Fruit fly (Drosophila melanogaster) whole organism, embryonic: ENCODE results near the gene Tehao.
A peak's percentile ranks its signal among the peaks of the same experiment; 100 is the strongest.

ENCODE experiments used
- Bteb2 ChIP-seq: fragments of 200-800 bp; sonication (Bioruptor generic); optimal IDR thresholded peaks from 2 replicates; lab custom pipeline; 2016; ENCODE audit warnings: missing biosample characterization, missing genetic modification characterization
- CG11398 ChIP-seq: fragments of 200-800 bp; sonication (Bioruptor generic); optimal IDR thresholded peaks from 2 replicates; lab custom pipeline; 2016; ENCODE audit warnings: missing biosample characterization, missing genetic modification characterization
- CG11504 ChIP-seq: fragments of 200-800 bp; sonication (Bioruptor generic); optimal IDR thresholded peaks from 3 replicates; lab custom pipeline; 2019; ENCODE audit warnings: missing biosample characterization, mild to moderate bottlenecking, missing genetic modification characterization, moderate library complexity
- CG1602 ChIP-seq: fragments of 200-800 bp; sonication (Bioruptor generic); optimal IDR thresholded peaks from 3 replicates; lab custom pipeline; 2016; ENCODE audit warnings: missing biosample characterization, missing genetic modification characterization
- CG17385 ChIP-seq: fragments of 200-800 bp; sonication (Bioruptor generic); optimal IDR thresholded peaks from 3 replicates; lab custom pipeline; 2018; ENCODE audit warnings: missing biosample characterization, mild to moderate bottlenecking, missing genetic modification characterization
- CG32532 ChIP-seq: fragments of 200-800 bp; sonication (Bioruptor generic); IDR thresholded peaks from 2 replicates; pipeline ENCODE4 v1.3.6; 2022; ENCODE audit warnings: missing biosample characterization, missing genetic modification characterization
- CG3281 ChIP-seq: fragments of 200-800 bp; sonication (Bioruptor generic); optimal IDR thresholded peaks from 3 replicates; lab custom pipeline; 2017; ENCODE audit warnings: missing biosample characterization, mild to moderate bottlenecking, missing genetic modification characterization
- CG34376 ChIP-seq: fragments of 200-800 bp; sonication (Bioruptor generic); optimal IDR thresholded peaks from 2 replicates; lab custom pipeline; 2018; ENCODE audit warnings: missing biosample characterization, mild to moderate bottlenecking, missing genetic modification characterization
- CG4360 ChIP-seq: fragments of 200-800 bp; sonication (Bioruptor generic); IDR thresholded peaks from 2 replicates; pipeline ENCODE4 v1.3.6; 2022; ENCODE audit warnings: missing biosample characterization, missing genetic modification characterization
- CG6813 ChIP-seq: fragments of 200-800 bp; sonication (Bioruptor generic); optimal IDR thresholded peaks from 2 replicates; lab custom pipeline; 2017; ENCODE audit warnings: missing biosample characterization, missing genetic modification characterization, mild to moderate bottlenecking, moderate library complexity, missing genetic modification reagents
- CG7271 ChIP-seq: fragments of 200-800 bp; sonication (Bioruptor generic); optimal IDR thresholded peaks from 2 replicates; lab custom pipeline; 2018; ENCODE audit warnings: missing biosample characterization, mild to moderate bottlenecking, missing genetic modification characterization, moderate library complexity
- CG7786 ChIP-seq: fragments of 200-800 bp; sonication (Bioruptor generic); optimal IDR thresholded peaks from 2 replicates; lab custom pipeline; 2016; ENCODE audit warnings: missing biosample characterization, missing genetic modification characterization
- CG7987 ChIP-seq: fragments of 200-800 bp; sonication (Bioruptor generic); optimal IDR thresholded peaks from 2 replicates; lab custom pipeline; 2018; ENCODE audit warnings: missing biosample characterization, mild to moderate bottlenecking, missing genetic modification characterization, moderate library complexity
- CG8290 ChIP-seq, 3 experiments: fragments of 200-800 bp; sonication (Bioruptor generic); optimal IDR thresholded peaks; 2 replicates each; lab custom pipeline; 2016 to 2019; ENCODE audit warnings: missing biosample characterization in 3 of 3, missing genetic modification characterization in 3 of 3, mild to moderate bottlenecking in 2 of 3, moderate library complexity in 1 of 3
- CG8478 ChIP-seq: fragments of >200 bp; optimal IDR thresholded peaks from 2 replicates; lab custom pipeline; 2018
- D ChIP-seq, 2 experiments: fragments of 200-800 bp in 1 of 2; fragments of >200 bp in 1 of 2; sonication (Bioruptor generic) in 1 of 2; optimal IDR thresholded peaks; 2 replicates in 1 of 2; 3 replicates in 1 of 2; lab custom pipeline; 2017; ENCODE audit warnings: mild to moderate bottlenecking in 1 of 2, missing biosample characterization in 1 of 2, missing genetic modification characterization in 1 of 2, missing genetic modification reagents in 1 of 2
- E2f2 ChIP-seq: fragments of 200-800 bp; sonication (Bioruptor generic); IDR thresholded peaks from 2 replicates; pipeline ENCODE4 v1.3.6; 2022; ENCODE audit warnings: missing biosample characterization, missing genetic modification characterization
- Gug ChIP-seq: fragments of 200-800 bp; sonication (Bioruptor generic); IDR thresholded peaks from 4 replicates; pipeline ENCODE4 v1.3.6; 2022; ENCODE audit warnings: missing biosample characterization, missing genetic modification characterization
- Lim3 ChIP-seq: fragments of 200-800 bp; sonication (Bioruptor generic); IDR thresholded peaks from 2 replicates; pipeline ENCODE4 v1.3.6; 2022; ENCODE audit warnings: missing biosample characterization, missing genetic modification characterization
- Myb ChIP-seq: fragments of 200-800 bp; sonication (Bioruptor generic); optimal IDR thresholded peaks from 2 replicates; lab custom pipeline; 2016; ENCODE audit warnings: missing biosample characterization, missing genetic modification characterization
- NC2α ChIP-seq: fragments of 200-800 bp; sonication (Bioruptor generic); optimal IDR thresholded peaks from 2 replicates; lab custom pipeline; 2016; ENCODE audit warnings: missing biosample characterization, missing genetic modification characterization
- NC2β ChIP-seq: fragments of 200-800 bp; sonication (Bioruptor generic); optimal IDR thresholded peaks from 2 replicates; lab custom pipeline; 2016; ENCODE audit warnings: missing biosample characterization, missing genetic modification characterization
- Rx ChIP-seq: fragments of 200-800 bp; sonication (Bioruptor generic); IDR thresholded peaks from 2 replicates; pipeline ENCODE4 v1.3.6; 2022; ENCODE audit warnings: missing biosample characterization, missing genetic modification characterization
- Scr ChIP-seq: fragments of 200-800 bp; sonication (Bioruptor generic); IDR thresholded peaks from 2 replicates; pipeline ENCODE4 v1.3.6; 2022; ENCODE audit warnings: missing biosample characterization, missing genetic modification characterization; ENCODE audit not compliant: partially characterized antibody
- Xrp1 ChIP-seq: fragments of 200-800 bp; sonication (Bioruptor generic); IDR thresholded peaks from 2 replicates; pipeline ENCODE4 v1.3.6; 2022; ENCODE audit warnings: missing biosample characterization, missing genetic modification characterization
- YL-1 ChIP-seq: fragments of 200-800 bp; sonication (Bioruptor generic); optimal IDR thresholded peaks from 3 replicates; lab custom pipeline; 2017; ENCODE audit warnings: missing biosample characterization, mild to moderate bottlenecking, missing genetic modification characterization
- ab ChIP-seq: fragments of 200-800 bp; sonication (Bioruptor generic); optimal IDR thresholded peaks from 2 replicates; lab custom pipeline; 2016; ENCODE audit warnings: missing biosample characterization, missing genetic modification characterization
- ap ChIP-seq: fragments of 200-800 bp; sonication (Bioruptor generic); IDR thresholded peaks from 2 replicates; pipeline ENCODE4 v1.3.6; 2022; ENCODE audit warnings: missing biosample characterization, missing genetic modification characterization
- br ChIP-seq: fragments of >200 bp; optimal IDR thresholded peaks from 2 replicates; lab custom pipeline; 2017
- cad ChIP-seq: fragments of >200 bp; optimal IDR thresholded peaks from 2 replicates; lab custom pipeline; 2017; ENCODE audit warnings: missing biosample characterization, missing genetic modification characterization
- chinmo ChIP-seq: fragments of 200-800 bp; sonication (Bioruptor generic); IDR thresholded peaks from 4 replicates; pipeline ENCODE4 v1.3.6; 2022; ENCODE audit warnings: missing biosample characterization, missing genetic modification characterization; ENCODE audit not compliant: partially characterized antibody
- chn ChIP-seq: fragments of 200-800 bp; sonication (Bioruptor generic); optimal IDR thresholded peaks from 2 replicates; lab custom pipeline; 2016; ENCODE audit warnings: missing biosample characterization, missing genetic modification characterization
- dm ChIP-seq: fragments of 200-800 bp; sonication (Bioruptor generic); optimal IDR thresholded peaks from 3 replicates; lab custom pipeline; 2016; ENCODE audit warnings: missing biosample characterization, missing genetic modification characterization
- ewg ChIP-seq: fragments of 200-800 bp; sonication (Bioruptor generic); optimal IDR thresholded peaks from 3 replicates; lab custom pipeline; 2017; ENCODE audit warnings: mild to moderate bottlenecking, missing biosample characterization, missing genetic modification reagents, missing genetic modification characterization
- gce ChIP-seq: fragments of 200-800 bp; sonication (Bioruptor generic); IDR thresholded peaks from 3 replicates; pipeline ENCODE4 v1.3.6; 2022; ENCODE audit warnings: missing biosample characterization, missing genetic modification characterization
- gem ChIP-seq: fragments of 200-800 bp; sonication (Bioruptor generic); optimal IDR thresholded peaks from 2 replicates; lab custom pipeline; 2019; ENCODE audit warnings: missing biosample characterization, mild to moderate bottlenecking, missing genetic modification characterization, moderate library complexity
- gsb ChIP-seq: fragments of 200-800 bp; sonication (Bioruptor generic); IDR thresholded peaks from 2 replicates; pipeline ENCODE4 v1.3.6; 2022; ENCODE audit warnings: missing biosample characterization, missing genetic modification characterization
- gt ChIP-seq: fragments of 200-800 bp; sonication (Bioruptor generic); IDR thresholded peaks from 2 replicates; pipeline ENCODE4 v1.3.6; 2022; ENCODE audit warnings: missing biosample characterization, missing genetic modification characterization
- kni ChIP-seq: fragments of 200-800 bp; sonication (Bioruptor generic); optimal IDR thresholded peaks from 3 replicates; lab custom pipeline; 2017; ENCODE audit warnings: mild to moderate bottlenecking, missing biosample characterization, missing genetic modification reagents, missing genetic modification characterization
- nerfin-2 ChIP-seq: fragments of 200-800 bp; sonication (Bioruptor generic); IDR thresholded peaks from 2 replicates; pipeline ENCODE4 v1.3.6; 2022; ENCODE audit warnings: missing biosample characterization, missing genetic modification characterization; ENCODE audit not compliant: partially characterized antibody
- pfk ChIP-seq: fragments of 200-800 bp; sonication (Bioruptor generic); optimal IDR thresholded peaks from 2 replicates; lab custom pipeline; 2018; ENCODE audit warnings: missing biosample characterization, mild to moderate bottlenecking, missing genetic modification characterization, moderate library complexity
- pros ChIP-seq: fragments of 200-800 bp; sonication (Bioruptor generic); optimal IDR thresholded peaks from 3 replicates; lab custom pipeline; 2019; ENCODE audit warnings: missing biosample characterization, mild to moderate bottlenecking, missing genetic modification characterization, moderate library complexity
- sens ChIP-seq: fragments of 200-800 bp; sonication (Bioruptor generic); peaks from one replicate; lab custom pipeline; 2016; ENCODE audit warnings: missing biosample characterization, missing genetic modification characterization
- sob ChIP-seq: fragments of 200-800 bp; sonication (Bioruptor generic); IDR thresholded peaks from 2 replicates; pipeline ENCODE4 v1.3.6; 2022; ENCODE audit warnings: missing biosample characterization, missing genetic modification characterization
- ssp ChIP-seq: fragments of 200-800 bp; sonication (Bioruptor generic); IDR thresholded peaks from 2 replicates; pipeline ENCODE4 v1.3.6; 2022; ENCODE audit warnings: missing biosample characterization, missing genetic modification characterization
- tna ChIP-seq: fragments of 200-800 bp; sonication (Bioruptor generic); IDR thresholded peaks from 2 replicates; pipeline ENCODE4 v1.3.6; 2022; ENCODE audit warnings: missing biosample characterization, missing genetic modification characterization; ENCODE audit not compliant: partially characterized antibody
- toy ChIP-seq: fragments of 200-800 bp; sonication (Bioruptor generic); IDR thresholded peaks from 2 replicates; pipeline ENCODE4 v1.3.6; 2022; ENCODE audit warnings: missing biosample characterization, missing genetic modification characterization
- vnd ChIP-seq: fragments of 200-800 bp; sonication (Bioruptor generic); IDR thresholded peaks from 3 replicates; pipeline ENCODE4 v1.3.6; 2022; ENCODE audit warnings: missing biosample characterization, missing genetic modification characterization; ENCODE audit not compliant: partially characterized antibody
- yki ChIP-seq: fragments of >200 bp; optimal IDR thresholded peaks from 3 replicates; lab custom pipeline; 2018
- z ChIP-seq: fragments of 200-800 bp; sonication (Bioruptor generic); IDR thresholded peaks from 3 replicates; pipeline ENCODE4 v1.3.6; 2022; ENCODE audit warnings: missing biosample characterization, missing genetic modification characterization
- zfh1 ChIP-seq: fragments of 200-800 bp; sonication (Bioruptor generic); IDR thresholded peaks from 3 replicates; pipeline ENCODE4 v1.3.6; 2022; ENCODE audit warnings: missing biosample characterization, missing genetic modification characterization
- zfh2 ChIP-seq: fragments of 200-800 bp; sonication (Bioruptor generic); optimal IDR thresholded peaks from 2 replicates; lab custom pipeline; 2016; ENCODE audit warnings: missing biosample characterization, missing genetic modification characterization

Gene Tehao

dm6 chr2L:13398614-13399161, 36.7 kb upstream of the Tehao start, which contains the start of the genes CG10859 and CG7110 (continued):
- TF ChIP-seq CG34376 (GFP tag; lab: Kevin White, UChicago), result peak; percentile 56
- no peak for TF ChIP-seq cad (GFP tag; lab: Kevin White, UChicago)
- TF ChIP-seq CG11398 (GFP tag; lab: Kevin White, UChicago), result no peak
- peak; percentile 45 for TF ChIP-seq NC2β (GFP tag; lab: Kevin White, UChicago)
- peak; percentile 21 for TF ChIP-seq sens (GFP tag; lab: Kevin White, UChicago)
- peak; percentile 29 for TF ChIP-seq Myb (GFP tag; lab: Kevin White, UChicago)
- TF ChIP-seq br, result no peak
- TF ChIP-seq Rx, result no peak
- peak; percentile 89 for TF ChIP-seq CG7987 (GFP tag; lab: Kevin White, UChicago)
- no peak for TF ChIP-seq CG7786 (GFP tag; lab: Kevin White, UChicago)
- TF ChIP-seq CG8478 (lab: Kevin White, UChicago), result no peak
- TF ChIP-seq Xrp1 (GFP tag; lab: Robert Waterston, UW), result no peak
- TF ChIP-seq Lim3 (GFP tag; lab: Robert Waterston, UW), result no peak
- TF ChIP-seq zfh1 (GFP tag; lab: Robert Waterston, UW), result no peak
- TF ChIP-seq vnd (GFP tag; lab: Robert Waterston, UW), result no peak
- TF ChIP-seq gem (tag; lab: Kevin White, UChicago), result peak; percentile 25
- no peak for TF ChIP-seq nerfin-2 (GFP tag; lab: Robert Waterston, UW)
- no peak for TF ChIP-seq D (optimal IDR thresholded peaks at IDR 0.05; lab: Kevin White, UChicago)
- TF ChIP-seq D (GFP tag; optimal IDR thresholded peaks at IDR 0.05; lab: Kevin White, UChicago), result no peak
- no peak for TF ChIP-seq chn (GFP tag; lab: Kevin White, UChicago)
- no peak for TF ChIP-seq NC2α
- TF ChIP-seq toy, result no peak
- no peak for TF ChIP-seq tna (GFP tag; lab: Robert Waterston, UW)
- TF ChIP-seq Scr, result no peak
- TF ChIP-seq yki (lab: Kevin White, UChicago), result no peak
- peak; percentile 55; the same call in 1 of the 2 replicates for TF ChIP-seq CG32532 (GFP tag; lab: Robert Waterston, UW)
- TF ChIP-seq gce, result no peak
- TF ChIP-seq E2f2 (GFP tag; lab: Robert Waterston, UW), result peak; percentile 89
- no peak for TF ChIP-seq CG8290 (GFP tag; optimal IDR thresholded peaks at IDR 0.05; lab: Kevin White, UChicago)
- TF ChIP-seq CG8290 (tag; optimal IDR thresholded peaks at IDR 0.05; lab: Kevin White, UChicago), result peak in 1 of 2 experiments; percentile 76
- TF ChIP-seq YL-1 (GFP tag; lab: Kevin White, UChicago), result peak; percentile 78
- no peak for TF ChIP-seq zfh2 (GFP tag; lab: Kevin White, UChicago)
- no peak for TF ChIP-seq gsb (GFP tag; lab: Robert Waterston, UW)
- no peak for TF ChIP-seq z (GFP tag; lab: Robert Waterston, UW)
- peak; percentile 29 for TF ChIP-seq ewg
- no peak for TF ChIP-seq CG4360 (GFP tag; lab: Robert Waterston, UW)
- TF ChIP-seq pfk (GFP tag; lab: Kevin White, UChicago), result peak; percentile 26
- TF ChIP-seq ssp (GFP tag; lab: Robert Waterston, UW), result no peak
- peak; percentile 34 for TF ChIP-seq Bteb2 (GFP tag; lab: Kevin White, UChicago)
- TF ChIP-seq CG1602, result no peak
- TF ChIP-seq ap (GFP tag; lab: Robert Waterston, UW), result no peak
- TF ChIP-seq gt (GFP tag; lab: Robert Waterston, UW), result no peak
- peak; percentile 69 for TF ChIP-seq CG3281 (GFP tag; lab: Kevin White, UChicago)
- TF ChIP-seq kni, result no peak
- peak; percentile 42 for TF ChIP-seq CG17385
- no peak for TF ChIP-seq sob (GFP tag; lab: Robert Waterston, UW)
- TF ChIP-seq dm (GFP tag; lab: Kevin White, UChicago), result peak; percentile 60
- TF ChIP-seq chinmo (GFP tag; lab: Robert Waterston, UW), result no peak
- TF ChIP-seq CG11504, result peak; percentile 48
- TF ChIP-seq pros, result no peak
- no peak for TF ChIP-seq Gug (GFP tag; lab: Robert Waterston, UW)
- TF ChIP-seq ab (GFP tag; lab: Kevin White, UChicago), result no peak
- TF ChIP-seq CG7271 (tag; lab: Kevin White, UChicago), result peak; percentile 46
- TF ChIP-seq CG6813 (GFP tag; lab: Kevin White, UChicago), result peak; percentile 29
